Worm (Caenorhabditis elegans): ENCODE results near the gene btb-16.

The btb-16 gene

DNA sequence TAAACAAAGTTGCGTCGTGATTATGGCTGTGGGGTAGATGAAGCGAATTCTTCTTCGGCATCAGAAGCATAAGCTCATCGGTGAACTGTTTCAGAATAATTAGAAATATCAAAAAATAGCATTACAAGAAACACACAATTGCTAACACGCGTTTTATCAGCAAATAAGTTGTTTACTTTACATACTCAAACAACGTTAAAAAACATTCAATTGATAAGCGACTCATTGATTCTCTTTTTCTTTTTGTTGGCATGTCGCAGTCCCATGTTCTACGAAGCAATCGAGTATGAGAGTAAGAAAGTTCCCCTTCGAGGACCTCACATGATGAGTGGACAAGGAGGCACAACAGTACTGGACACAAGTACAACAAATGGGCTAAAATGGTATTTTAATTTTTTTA is at the start of gene btb-16:
TSS of gene btb-16 (plus strand) at position 240 of the 400 bp plus-strand sequence.
- no peak for TF ChIP-seq unc-62 (GFP tag; optimal IDR thresholded peaks at IDR 0.05)

DNA sequence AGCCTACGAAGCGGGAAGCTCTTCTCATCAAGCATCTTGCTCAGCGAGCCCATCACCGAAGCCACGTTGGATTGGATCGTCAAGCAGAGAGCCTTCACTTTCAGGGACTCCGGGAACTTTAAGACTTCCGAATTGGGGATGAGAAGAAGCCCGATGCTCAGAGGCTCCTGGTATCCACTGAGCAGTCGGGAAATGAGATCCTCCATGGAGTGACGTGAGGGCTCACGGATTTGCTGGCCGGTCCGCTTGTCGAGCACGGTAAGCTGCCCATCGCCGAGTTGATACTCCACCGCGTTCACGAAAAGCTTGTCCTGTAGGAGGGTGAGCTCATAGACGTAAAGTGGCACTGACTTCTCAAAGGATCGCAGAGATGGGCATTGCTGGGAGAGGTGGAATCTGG is 49.1 kb upstream of the btb-16 start:
- no peak for TF ChIP-seq unc-62 (GFP tag; optimal IDR thresholded peaks at IDR 0.05)

ce11 chrII:3248043-3248718 is 48.5 kb upstream of the btb-16 start, which contains the start of the genes fbxc-50 and C17F4.2:
fbxc-50 (minus strand) TSS chrII:3248123.
C17F4.2 (plus strand) TSS chrII:3248668.
- no peak for TF ChIP-seq unc-62 (GFP tag; optimal IDR thresholded peaks at IDR 0.05)

DNA sequence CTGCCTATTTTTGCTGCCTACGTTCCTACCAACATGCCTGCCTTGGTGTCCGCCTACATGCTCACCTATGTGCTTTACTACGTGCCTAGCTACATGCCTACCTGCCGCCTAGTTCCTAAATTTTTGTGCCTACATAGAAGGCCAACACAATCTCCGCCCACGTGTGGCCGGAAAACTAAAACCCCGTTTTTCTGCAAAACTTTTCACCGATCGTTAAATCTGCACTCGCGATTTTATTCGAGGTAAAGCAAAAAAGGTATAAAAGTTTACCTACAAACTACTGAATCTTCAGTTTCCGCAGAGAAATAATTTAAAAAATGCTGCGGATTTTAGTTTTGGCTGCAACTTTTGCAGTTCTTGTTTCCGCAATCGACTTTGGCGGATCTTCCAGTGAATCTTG is 47.3 kb upstream of the btb-16 start, which contains the start of gene clec-124:
TSS of gene clec-124 (plus strand) at position 301 of the 400 bp plus-strand sequence.
- TF ChIP-seq unc-62 (GFP tag; optimal IDR thresholded peaks at IDR 0.05), result no peak

- no peak for TF ChIP-seq unc-62 (GFP tag; optimal IDR thresholded peaks at IDR 0.05)
These were observed 46.5 kb upstream of the btb-16 start for ce11 chrII:3250195-3250594.

DNA sequence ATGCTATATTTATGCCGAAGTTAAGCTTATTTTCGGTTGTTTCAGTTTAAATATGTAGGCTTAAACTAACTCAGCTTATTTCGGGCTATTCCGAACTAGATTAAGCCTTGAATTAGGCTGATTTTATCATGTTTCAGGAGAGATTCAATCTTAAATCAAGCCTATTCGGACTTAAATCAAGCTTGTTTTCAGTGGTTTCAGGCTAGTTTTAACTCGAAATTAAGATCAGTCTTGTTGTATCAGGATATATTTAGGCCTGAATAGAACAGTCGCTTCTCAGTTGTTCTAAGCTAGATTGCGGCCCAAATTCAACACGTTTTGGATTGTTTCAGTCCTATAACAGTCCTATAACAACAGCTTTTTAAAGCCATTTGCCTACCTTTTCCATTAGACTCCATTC is 44.9 kb upstream of the btb-16 start:
- no peak for TF ChIP-seq unc-62 (GFP tag; optimal IDR thresholded peaks at IDR 0.05)

- no peak for TF ChIP-seq unc-62 (GFP tag; optimal IDR thresholded peaks at IDR 0.05)
These were observed 37.4 kb upstream of the btb-16 start, which contains the start of gene gcy-19 for ce11 chrII:3259254-3259653. gcy-19 (minus strand) TSS chrII:3259354.

ce11 chrII:3262504-3262903 is 34.2 kb upstream of the btb-16 start, which contains the start of gene F02E11.2:
F02E11.2 (plus strand) TSS chrII:3262804.
- TF ChIP-seq unc-62 (GFP tag; optimal IDR thresholded peaks at IDR 0.05), result no peak

ce11 chrII:3264704-3265103 is 32.0 kb upstream of the btb-16 start:
- TF ChIP-seq unc-62 (GFP tag; optimal IDR thresholded peaks at IDR 0.05), result no peak

- no peak for TF ChIP-seq unc-62 (GFP tag; optimal IDR thresholded peaks at IDR 0.05)
These were observed 29.3 kb upstream of the btb-16 start, which contains the start of gene F02E11.7 for ce11 chrII:3267365-3267764. F02E11.7 (plus strand) TSS chrII:3267665.

ce11 chrII:3267815-3268214 is 28.9 kb upstream of the btb-16 start:
- no peak for TF ChIP-seq unc-62 (GFP tag; optimal IDR thresholded peaks at IDR 0.05)

DNA sequence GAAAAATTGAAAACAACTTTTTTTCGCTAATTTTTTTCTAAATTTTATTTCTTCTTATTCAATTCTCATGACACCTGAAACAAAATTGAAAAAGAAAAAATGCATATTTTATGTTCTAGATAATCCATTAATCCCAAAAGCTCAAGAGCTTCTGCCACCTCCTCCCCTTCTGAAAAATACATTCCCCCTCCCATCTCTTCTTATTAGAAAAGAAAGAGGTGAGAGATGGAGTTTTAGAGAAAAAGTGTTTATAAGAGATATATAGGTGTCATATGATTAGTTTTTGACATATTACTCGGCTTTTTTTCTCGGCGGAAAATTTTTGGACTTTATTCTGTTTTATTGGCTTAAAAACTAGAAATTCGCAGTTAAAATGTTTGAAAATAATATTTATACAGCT is 26.1 kb upstream of the btb-16 start:
- TF ChIP-seq unc-62 (GFP tag; optimal IDR thresholded peaks at IDR 0.05), result no peak

DNA sequence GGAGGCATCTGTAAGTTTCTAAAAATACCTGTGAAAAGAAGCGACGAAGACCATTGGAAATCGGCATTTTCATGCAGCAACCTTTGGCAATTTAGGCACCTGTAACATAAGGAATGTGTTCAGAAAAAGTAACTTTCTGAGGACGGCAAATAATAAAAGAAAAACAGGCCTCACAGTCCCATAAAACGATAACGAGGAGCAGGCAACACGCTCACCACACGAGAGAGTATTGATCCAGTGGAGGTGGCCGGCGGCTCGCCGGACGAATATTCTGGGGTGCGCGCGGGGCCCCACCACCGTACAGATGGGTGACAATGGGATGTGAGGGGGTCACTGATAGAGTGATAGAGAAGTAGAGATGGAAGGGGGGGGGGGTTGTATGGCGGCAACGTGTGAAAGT is 21.8 kb upstream of the btb-16 start, which contains the start of gene F02E11.3:
TSS of gene F02E11.3 (minus strand) at position 101 of the 400 bp plus-strand sequence.
- TF ChIP-seq unc-62 (GFP tag; optimal IDR thresholded peaks at IDR 0.05), result no peak

DNA sequence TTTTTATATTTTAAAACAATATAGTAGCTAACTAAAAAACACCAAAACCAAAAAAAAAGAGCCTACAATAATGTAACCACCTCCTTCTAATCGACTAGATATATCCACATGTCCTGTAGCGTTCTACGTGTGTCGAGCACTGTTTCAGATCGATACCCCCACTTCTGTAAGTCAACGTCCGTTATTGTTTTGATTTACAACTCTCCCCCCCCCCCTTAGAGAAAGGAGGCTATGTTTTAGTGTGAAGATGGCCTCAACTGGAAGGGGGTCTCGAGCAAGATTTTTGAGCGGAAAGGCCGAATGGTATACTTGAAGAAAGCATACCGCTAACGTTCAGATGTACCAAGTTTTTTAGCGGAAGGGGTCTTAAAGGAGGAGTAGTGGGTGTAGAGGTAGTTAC is 19.0 kb upstream of the btb-16 start, which contains the start of gene F02E11.4:
TSS of gene F02E11.4 (minus strand) at position 101 of the 400 bp plus-strand sequence.
- TF ChIP-seq unc-62 (GFP tag; optimal IDR thresholded peaks at IDR 0.05), result no peak

ce11 chrII:3278634-3279033 is 18.0 kb upstream of the btb-16 start, which contains the start of gene wht-4:
wht-4 (plus strand) TSS chrII:3278934.
- TF ChIP-seq unc-62 (GFP tag; optimal IDR thresholded peaks at IDR 0.05), result no peak

ce11 chrII:3282353-3282752 is 14.3 kb upstream of the btb-16 start, which contains the start of gene nep-13:
nep-13 (plus strand) TSS chrII:3282653.
- TF ChIP-seq unc-62 (GFP tag; optimal IDR thresholded peaks at IDR 0.05), result no peak

DNA sequence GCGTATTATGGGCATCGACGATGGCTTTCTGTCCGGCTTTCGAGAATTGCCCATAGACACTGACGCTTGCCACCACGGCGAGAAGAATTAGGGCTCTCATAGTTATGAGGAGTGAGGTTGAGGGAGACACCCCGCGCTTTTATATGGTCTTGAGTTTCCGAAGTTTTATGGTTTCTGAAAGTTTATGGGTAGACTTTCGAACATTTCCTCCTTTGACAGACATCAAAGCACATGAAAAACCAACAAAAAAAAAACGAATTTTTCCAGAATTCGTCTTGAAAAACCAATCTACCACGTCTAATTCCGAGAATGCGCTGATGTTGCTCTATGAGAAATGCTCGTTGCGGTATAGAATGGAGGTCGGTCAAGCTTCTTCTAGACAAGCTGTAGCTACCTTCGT is 12.1 kb upstream of the btb-16 start, which contains the start of gene scl-15:
TSS of gene scl-15 (minus strand) at position 101 of the 400 bp plus-strand sequence.
- no peak for TF ChIP-seq unc-62 (GFP tag; optimal IDR thresholded peaks at IDR 0.05)
